Fruit fly (Drosophila melanogaster) whole organism, embryonic: ENCODE data around the gene CG2577.

ENCODE experiments used
- CG10147 ChIP-seq: fragments of 200-800 bp; sonication (Bioruptor generic); optimal IDR thresholded peaks from 2 replicates; lab custom pipeline; 2019; ENCODE audit warnings: missing biosample characterization, mild to moderate bottlenecking, missing genetic modification characterization, moderate library complexity
- CG11695 ChIP-seq: fragments of 200-800 bp; sonication (Bioruptor generic); IDR thresholded peaks from 3 replicates; pipeline ENCODE4 v1.3.6; 2022; ENCODE audit warnings: missing biosample characterization, missing genetic modification characterization
- CG15073 ChIP-seq: fragments of 200-800 bp; sonication (Bioruptor generic); optimal IDR thresholded peaks from 2 replicates; lab custom pipeline; 2016; ENCODE audit warnings: missing biosample characterization, missing genetic modification characterization
- CG30431 ChIP-seq: fragments of 200-800 bp; sonication (Bioruptor generic); optimal IDR thresholded peaks from 2 replicates; lab custom pipeline; 2017; ENCODE audit warnings: missing biosample characterization, missing genetic modification characterization
- CG4617 ChIP-seq: fragments of 200-800 bp; sonication (Bioruptor generic); optimal IDR thresholded peaks from 3 replicates; lab custom pipeline; 2016; ENCODE audit warnings: missing biosample characterization, missing genetic modification characterization, borderline replicate concordance
- CG8388 ChIP-seq: fragments of 200-800 bp; sonication (Bioruptor generic); optimal IDR thresholded peaks from 2 replicates; lab custom pipeline; 2019; ENCODE audit warnings: missing biosample characterization, mild to moderate bottlenecking, missing genetic modification characterization, moderate library complexity
- Dp ChIP-seq: fragments of 200-800 bp; sonication (Bioruptor generic); optimal IDR thresholded peaks from 2 replicates; lab custom pipeline; 2018; ENCODE audit warnings: missing biosample characterization, mild to moderate bottlenecking, missing genetic modification characterization, moderate library complexity
- Hmx ChIP-seq: fragments of 200-800 bp; sonication (Bioruptor generic); optimal IDR thresholded peaks from 2 replicates; lab custom pipeline; 2016; ENCODE audit warnings: missing biosample characterization, missing genetic modification characterization
- Lim3 ChIP-seq: fragments of 200-800 bp; sonication (Bioruptor generic); IDR thresholded peaks from 2 replicates; pipeline ENCODE4 v1.3.6; 2022; ENCODE audit warnings: missing biosample characterization, missing genetic modification characterization
- Sox100B ChIP-seq: fragments of 200-800 bp; sonication (Bioruptor generic); optimal IDR thresholded peaks from 3 replicates; lab custom pipeline; 2018; ENCODE audit warnings: missing biosample characterization, mild to moderate bottlenecking, missing genetic modification characterization
- Tbp ChIP-seq: fragments of >200 bp; optimal IDR thresholded peaks from 2 replicates; lab custom pipeline; 2018; ENCODE audit warnings: missing biosample characterization, missing genetic modification characterization
- bowl ChIP-seq: fragments of 200-800 bp; sonication (Bioruptor generic); IDR thresholded peaks from 2 replicates; pipeline ENCODE4 v1.3.6; 2022; ENCODE audit warnings: missing biosample characterization, missing genetic modification characterization
- caup ChIP-seq: fragments of 200-800 bp; sonication (Bioruptor generic); optimal IDR thresholded peaks from 3 replicates; lab custom pipeline; 2017; ENCODE audit warnings: missing biosample characterization, mild to moderate bottlenecking, missing genetic modification characterization, moderate library complexity; ENCODE audit not compliant: severe bottlenecking
- gce ChIP-seq: fragments of 200-800 bp; sonication (Bioruptor generic); IDR thresholded peaks from 3 replicates; pipeline ENCODE4 v1.3.6; 2022; ENCODE audit warnings: missing biosample characterization, missing genetic modification characterization
- gem ChIP-seq: fragments of 200-800 bp; sonication (Bioruptor generic); optimal IDR thresholded peaks from 2 replicates; lab custom pipeline; 2019; ENCODE audit warnings: missing biosample characterization, mild to moderate bottlenecking, missing genetic modification characterization, moderate library complexity
- hb ChIP-seq: fragments of 200-800 bp; sonication (Bioruptor generic); IDR thresholded peaks from 3 replicates; pipeline ENCODE4 v1.3.6; 2022; ENCODE audit warnings: missing biosample characterization, missing genetic modification characterization; ENCODE audit not compliant: partially characterized antibody
- hth ChIP-seq: fragments of >200 bp; optimal IDR thresholded peaks from 2 replicates; lab custom pipeline; 2017; ENCODE audit warnings: inconsistent platforms
- jumu ChIP-seq: fragments of 200-800 bp; sonication (Bioruptor generic); optimal IDR thresholded peaks from 3 replicates; lab custom pipeline; 2016; ENCODE audit warnings: missing biosample characterization, missing genetic modification characterization
- tap ChIP-seq: fragments of 200-800 bp; optimal IDR thresholded peaks from 3 replicates; lab custom pipeline; 2019; ENCODE audit warnings: missing biosample characterization, mild to moderate bottlenecking, missing genetic modification characterization, moderate library complexity

CG2577 gene

DNA sequence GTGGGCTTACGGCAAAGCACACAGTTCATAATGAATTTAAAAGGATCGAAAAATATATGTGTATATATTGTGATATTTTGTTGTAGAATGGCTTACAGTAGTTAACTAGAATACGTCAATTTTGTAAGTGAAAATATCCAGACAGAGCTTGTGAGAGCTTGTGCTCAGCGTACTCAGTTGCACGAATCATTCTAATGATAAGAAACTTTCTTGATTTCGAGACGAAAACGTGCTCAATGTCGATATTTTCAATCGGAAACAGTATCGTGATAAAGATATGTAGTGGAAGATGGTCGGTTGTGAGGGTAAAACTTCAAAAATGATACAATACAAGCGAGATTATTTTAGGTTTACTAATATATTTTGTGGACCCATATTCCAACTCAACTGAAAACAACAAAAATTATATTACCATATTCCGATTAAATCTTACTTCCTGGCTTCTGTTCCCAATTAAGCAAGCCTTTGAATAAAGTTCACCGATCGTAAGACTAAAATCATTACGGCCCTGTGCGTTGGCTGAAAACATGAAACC is 35.5 kb downstream of the CG2577 start, which contains the start of the genes CG32651 and CG2574:
TSS of gene CG32651 (minus strand) at position 101 of the 535 bp plus-strand sequence.
TSS of gene CG2574 (plus strand) at position 485 of the 535 bp plus-strand sequence.
- TF ChIP-seq Lim3 (no peak), caup (no peak), CG10147 (no peak), Tbp (no peak), hb (GFP tag; lab: Robert Waterston, UW) (no peak), tap (tag; lab: Kevin White, UChicago) (no peak), jumu (GFP tag; lab: Kevin White, UChicago) (no peak), bowl (no peak), gem (no peak), CG30431 (no peak), CG8388 (GFP tag; lab: Kevin White, UChicago) (no peak), gce (no peak), Sox100B (no peak), CG11695 (GFP tag; lab: Robert Waterston, UW) (no peak), CG4617 (GFP tag; lab: Kevin White, UChicago) (no peak), hth (lab: Kevin White, UChicago) (no peak), CG15073 (no peak), Hmx (GFP tag; lab: Kevin White, UChicago) (no peak), Dp (no peak)
